Fruit fly (Drosophila melanogaster): ENCODE data around the gene Dpck.

Dpck gene

DNA sequence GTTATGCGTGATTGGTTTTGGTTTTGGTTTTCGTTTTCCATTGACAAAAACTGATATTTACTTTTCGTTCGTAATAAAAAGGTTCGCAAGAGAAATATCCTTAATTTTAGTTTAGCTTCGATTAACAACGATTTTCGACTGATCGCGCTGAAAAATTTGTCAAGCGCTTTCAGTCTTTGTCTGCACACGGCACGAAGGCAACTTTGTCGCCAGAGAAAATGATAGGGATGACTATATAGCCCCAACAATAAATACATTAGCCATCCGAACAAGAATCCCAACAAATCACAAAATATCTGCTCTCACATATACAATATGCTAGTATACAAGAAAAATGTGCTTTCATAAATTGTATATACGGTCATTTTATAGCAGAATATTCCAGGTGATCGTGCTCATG lies 35.6 kb downstream of the Dpck start, which contains the start of gene Mlp84B:
Gene Mlp84B, minus strand, starts transcription at position 143 of the 400 bp plus-strand sequence.
- TF ChIP-seq GATAd (GFP tag; optimal IDR thresholded peaks at IDR 0.05) (no peak), OdsH (GFP tag; optimal IDR thresholded peaks at IDR 0.05) (no peak), woc (GFP tag; optimal IDR thresholded peaks at IDR 0.05) (no peak), dl (GFP tag; optimal IDR thresholded peaks at IDR 0.05; ENCODE audit: insufficient read depth in 1 of 2, partially characterized antibody in 2 of 2) (no peak), CrebA (GFP tag; optimal IDR thresholded peaks at IDR 0.05; ENCODE audit: borderline replicate concordance) (no peak), CG32264 (GFP tag; optimal IDR thresholded peaks at IDR 0.05) (no peak), Rel (GFP tag; optimal IDR thresholded peaks at IDR 0.05) (no peak), Rel (tag; optimal IDR thresholded peaks at IDR 0.05) (no peak), pan (optimal IDR thresholded peaks at IDR 0.05) (no peak), foxo (GFP tag; optimal IDR thresholded peaks at IDR 0.05) (no peak), HLH106 (tag; optimal IDR thresholded peaks at IDR 0.05) (no peak)

DNA sequence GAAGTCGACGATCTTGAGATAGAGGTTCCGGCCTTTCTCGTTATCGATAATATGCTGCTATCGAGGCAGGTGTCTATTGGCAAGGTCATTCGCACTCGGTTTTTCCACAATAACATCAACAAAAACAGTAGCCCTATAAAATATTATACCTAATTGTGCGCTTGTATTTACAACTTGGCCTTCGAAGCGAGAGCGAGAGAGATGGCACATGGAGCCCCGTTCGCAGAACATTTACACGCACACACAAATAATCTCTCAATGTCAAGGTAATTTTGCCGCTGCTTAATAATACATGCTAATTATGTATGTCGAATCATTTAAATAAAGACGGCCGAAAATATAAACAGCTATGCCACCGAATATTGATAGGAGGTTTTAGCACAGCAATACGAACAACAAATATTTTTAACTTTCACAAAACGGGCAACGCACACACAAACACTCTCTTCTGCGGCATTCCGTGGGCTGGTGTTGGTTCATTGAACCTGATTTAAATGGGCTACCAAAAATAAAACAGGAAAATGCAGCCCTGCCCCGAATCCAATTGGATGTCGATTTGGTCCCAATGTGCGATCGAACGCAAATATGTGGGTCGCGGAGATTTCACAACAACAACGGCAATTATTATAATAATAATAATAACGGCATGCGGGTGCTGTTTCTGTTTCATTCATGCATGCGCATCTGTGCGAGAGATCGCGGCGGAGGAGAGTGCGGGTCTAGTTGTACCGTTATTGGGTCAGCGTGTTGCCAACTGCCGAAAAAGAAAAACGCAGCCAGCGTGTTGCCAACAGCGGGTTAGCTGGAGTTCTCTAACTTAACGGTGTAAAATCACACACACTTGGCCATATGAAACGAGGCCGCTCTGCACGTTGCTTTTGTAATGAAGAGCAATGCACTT lies 40.4 kb downstream of the Dpck start:
- no peak for TF ChIP-seq jim (GFP tag; optimal IDR thresholded peaks at IDR 0.05)
- no peak for TF ChIP-seq dmrt93B (GFP tag; optimal IDR thresholded peaks at IDR 0.05)
- peak in 1 of 2 experiments; percentile 66 for TF ChIP-seq dl (GFP tag; optimal IDR thresholded peaks at IDR 0.05; ENCODE audit: insufficient read depth in 1 of 2, partially characterized antibody in 2 of 2)

DNA sequence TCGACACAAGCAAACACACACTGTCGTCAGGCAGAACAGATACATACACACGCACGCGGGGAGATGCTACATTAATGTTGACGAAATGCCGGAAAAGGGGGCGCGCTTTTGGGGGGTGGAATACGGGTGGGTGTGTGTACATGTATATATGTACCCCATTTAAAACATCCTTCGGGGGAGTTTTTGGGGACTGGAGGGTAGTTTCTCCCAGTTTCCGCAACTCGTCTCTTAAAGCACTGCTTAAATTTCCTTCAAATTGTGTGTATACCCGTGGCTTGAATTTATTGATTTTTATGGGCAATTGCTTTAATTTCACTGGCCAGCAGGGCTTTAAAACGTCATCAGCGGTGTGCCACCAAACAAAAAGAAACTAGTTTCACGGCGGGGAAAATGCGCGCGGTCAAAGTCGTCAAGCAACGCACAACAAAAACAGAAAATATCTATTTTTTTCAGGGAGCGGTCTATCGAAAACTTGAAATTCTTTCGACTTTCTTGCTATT lies 41.1 kb downstream of the Dpck start:
- TF ChIP-seq dsf (GFP tag; optimal IDR thresholded peaks at IDR 0.05; ENCODE audit: borderline replicate concordance) (no peak), Rel (GFP tag; optimal IDR thresholded peaks at IDR 0.05) (no peak), Rel (tag; optimal IDR thresholded peaks at IDR 0.05) (no peak), rgr (GFP tag; optimal IDR thresholded peaks at IDR 0.05) (no peak), brk (GFP tag; optimal IDR thresholded peaks at IDR 0.05) (no peak), br (GFP tag; optimal IDR thresholded peaks at IDR 0.05) (no peak), CG9705 (GFP tag; optimal IDR thresholded peaks at IDR 0.05) (no peak), Hr83 (GFP tag; optimal IDR thresholded peaks at IDR 0.05; ENCODE audit: poor library complexity, severe bottlenecking) (no peak), fru (GFP tag; optimal IDR thresholded peaks at IDR 0.05) (no peak)

DNA sequence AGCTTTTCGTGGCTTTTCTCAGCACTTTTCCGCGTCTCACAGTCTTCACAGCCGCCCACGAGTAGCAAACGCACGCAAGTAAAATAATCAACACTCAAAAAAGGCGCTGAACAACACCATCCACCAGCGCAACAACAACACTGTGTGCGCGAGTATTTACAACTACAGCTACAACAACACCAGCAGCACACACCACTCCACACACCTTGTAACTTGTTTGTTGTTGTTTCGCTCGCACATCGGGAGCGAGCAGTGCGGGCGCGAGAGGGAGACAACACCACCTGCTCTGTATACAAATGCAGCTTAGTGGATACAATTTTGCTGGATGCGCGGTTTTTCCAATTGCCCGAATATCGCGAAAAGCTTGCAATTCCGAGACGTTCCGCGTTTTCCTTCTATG lies 41.7 kb downstream of the Dpck start:
- peak in 1 of 2 experiments; percentile 39 for TF ChIP-seq dl (GFP tag; optimal IDR thresholded peaks at IDR 0.05; ENCODE audit: insufficient read depth in 1 of 2, partially characterized antibody in 2 of 2)
- peak; percentile 28 for TF ChIP-seq lola (GFP tag; optimal IDR thresholded peaks at IDR 0.05)
- no peak for TF ChIP-seq woc (GFP tag; optimal IDR thresholded peaks at IDR 0.05)
- TF ChIP-seq Dif (GFP tag; optimal IDR thresholded peaks at IDR 0.05; ENCODE audit: partially characterized antibody), result peak; percentile 59
- peak; percentile 87 for TF ChIP-seq Hr83 (GFP tag; optimal IDR thresholded peaks at IDR 0.05; ENCODE audit: poor library complexity, severe bottlenecking)

DNA sequence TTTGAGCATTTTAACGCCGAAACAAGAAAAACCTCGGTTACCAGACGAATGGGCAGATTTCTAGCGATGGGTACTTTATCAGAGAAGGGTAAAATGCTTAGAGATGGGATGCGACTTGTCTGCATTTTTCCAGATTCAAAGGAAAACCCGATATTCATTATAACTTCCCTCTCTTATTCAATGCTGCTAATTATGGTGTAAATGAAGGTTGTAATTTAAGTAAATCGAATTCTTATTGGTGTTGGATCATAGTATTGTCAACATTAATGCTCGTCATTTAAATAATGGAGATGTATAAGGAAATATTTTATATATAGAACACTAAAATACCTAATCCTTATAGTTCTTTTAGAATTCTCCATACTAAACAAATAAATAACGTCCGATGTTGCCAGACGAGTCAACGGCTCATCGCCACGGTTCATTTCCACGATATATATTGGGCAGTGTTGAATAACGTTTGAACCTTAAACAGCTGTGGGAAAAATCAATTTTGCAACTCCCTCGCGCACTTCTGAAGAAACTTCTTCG lies 42.2 kb downstream of the Dpck start, which contains the start of the genes Alh and CG10098:
Gene Alh, minus strand, starts transcription at position 77 of the 531 bp plus-strand sequence.
Gene CG10098, plus strand, starts transcription at position 440 of the 531 bp plus-strand sequence.
- TF ChIP-seq h (GFP tag; optimal IDR thresholded peaks at IDR 0.05) (peak; percentile 86), Hr83 (GFP tag; optimal IDR thresholded peaks at IDR 0.05; ENCODE audit: poor library complexity, severe bottlenecking) (peak; percentile 96), Hr78 (GFP tag; optimal IDR thresholded peaks at IDR 0.05) (no peak), CG9705 (GFP tag; optimal IDR thresholded peaks at IDR 0.05) (peak; percentile 79), dl (GFP tag; optimal IDR thresholded peaks at IDR 0.05; ENCODE audit: insufficient read depth in 1 of 2, partially characterized antibody in 2 of 2) (no peak), brk (GFP tag; optimal IDR thresholded peaks at IDR 0.05) (peak; percentile 81), usp (GFP tag; optimal IDR thresholded peaks at IDR 0.05) (no peak), Vsx2 (GFP tag; optimal IDR thresholded peaks at IDR 0.05; ENCODE audit: partially characterized antibody) (no peak), Dfd (GFP tag; optimal IDR thresholded peaks at IDR 0.05) (no peak), tai (GFP tag; optimal IDR thresholded peaks at IDR 0.05) (peak; percentile 94), fru (GFP tag; optimal IDR thresholded peaks at IDR 0.05) (peak; percentile 84), sv (GFP tag; optimal IDR thresholded peaks at IDR 0.05) (peak; percentile 84), ey (GFP tag; optimal IDR thresholded peaks at IDR 0.05) (peak; percentile 89), OdsH (GFP tag; optimal IDR thresholded peaks at IDR 0.05) (peak; percentile 76), HLH106 (tag; optimal IDR thresholded peaks at IDR 0.05) (peak; percentile 90), dmrt93B (GFP tag; optimal IDR thresholded peaks at IDR 0.05) (peak; percentile 79), CG32264 (GFP tag; optimal IDR thresholded peaks at IDR 0.05) (no peak), lola (GFP tag; optimal IDR thresholded peaks at IDR 0.05) (no peak), CrebA (GFP tag; optimal IDR thresholded peaks at IDR 0.05; ENCODE audit: borderline replicate concordance) (no peak), jim (GFP tag; optimal IDR thresholded peaks at IDR 0.05) (peak; percentile 91), psq (GFP tag; optimal IDR thresholded peaks at IDR 0.05) (peak; percentile 77), woc (GFP tag; optimal IDR thresholded peaks at IDR 0.05) (peak; percentile 84), GATAd (GFP tag; optimal IDR thresholded peaks at IDR 0.05) (peak; percentile 81), N (GFP tag; optimal IDR thresholded peaks at IDR 0.05) (no peak), dsf (GFP tag; optimal IDR thresholded peaks at IDR 0.05; ENCODE audit: borderline replicate concordance) (peak; percentile 91), Mio (GFP tag; optimal IDR thresholded peaks at IDR 0.05) (peak; percentile 21), Hnf4 (GFP tag; optimal IDR thresholded peaks at IDR 0.05) (peak; percentile 89), foxo (GFP tag; optimal IDR thresholded peaks at IDR 0.05) (peak in 1 of 2 experiments; percentile 92), Rel (GFP tag; optimal IDR thresholded peaks at IDR 0.05) (no peak), Rel (tag; optimal IDR thresholded peaks at IDR 0.05) (peak; percentile 21), Dif (GFP tag; optimal IDR thresholded peaks at IDR 0.05; ENCODE audit: partially characterized antibody) (no peak), Myc (optimal IDR thresholded peaks at IDR 0.05) (peak; percentile 1), pan (optimal IDR thresholded peaks at IDR 0.05) (no peak)
